Fruit fly (Drosophila melanogaster): ENCODE data around the gene lost.

lost gene

dm6 chr3R:4394654-4395581, 8.0 kb upstream of the lost start (continued):
- peak; percentile 54 for TF ChIP-seq CG2202 (tag; optimal IDR thresholded peaks at IDR 0.05)
- TF ChIP-seq CG31388 (GFP tag; optimal IDR thresholded peaks at IDR 0.05) = peak; percentile 74
- peak; percentile 91 for TF ChIP-seq CG18599 (GFP tag; optimal IDR thresholded peaks at IDR 0.05)
- TF ChIP-seq CG6765 (GFP tag; optimal IDR thresholded peaks at IDR 0.05) = peak; percentile 60
- peak; percentile 88 for TF ChIP-seq bab2 (GFP tag; optimal IDR thresholded peaks at IDR 0.05)
- no peak for TF ChIP-seq ac (GFP tag; optimal IDR thresholded peaks at IDR 0.05)
- peak; percentile 57 for TF ChIP-seq CG8281 (tag; optimal IDR thresholded peaks at IDR 0.05)
- peak; percentile 83 for TF ChIP-seq pum (GFP tag; optimal IDR thresholded peaks at IDR 0.05)
- peak; percentile 92 for TF ChIP-seq CG7786 (GFP tag; optimal IDR thresholded peaks at IDR 0.05)
- no peak for TF ChIP-seq z (GFP tag; IDR thresholded peaks at IDR 0.05)
- TF ChIP-seq CG32767 (GFP tag; IDR thresholded peaks at IDR 0.05) = peak; percentile 83
- no peak for TF ChIP-seq HLHmδ (GFP tag; optimal IDR thresholded peaks at IDR 0.05)
- TF ChIP-seq dan (GFP tag; IDR thresholded peaks at IDR 0.05) = no peak
- TF ChIP-seq oc (tag; optimal IDR thresholded peaks at IDR 0.05) = peak; percentile 84
- peak; percentile 66 for TF ChIP-seq CG6683 (GFP tag; optimal IDR thresholded peaks at IDR 0.05)
- TF ChIP-seq klu (GFP tag; IDR thresholded peaks at IDR 0.05) = no peak
- peak; percentile 61; the same call in 1 of the 2 replicates for TF ChIP-seq CG10321 (GFP tag; IDR thresholded peaks at IDR 0.05)
- TF ChIP-seq CG6689 (GFP tag; IDR thresholded peaks at IDR 0.05) = peak; percentile 86
- no peak for TF ChIP-seq sc (optimal IDR thresholded peaks at IDR 0.05)
- TF ChIP-seq sc (GFP tag; optimal IDR thresholded peaks at IDR 0.05) = peak; percentile 47
- TF ChIP-seq Max (GFP tag; optimal IDR thresholded peaks at IDR 0.05) = peak; percentile 85
- peak; percentile 48; the same call in 1 of the 2 replicates for TF ChIP-seq CG17612 (GFP tag; IDR thresholded peaks at IDR 0.05)
- TF ChIP-seq da (GFP tag; optimal IDR thresholded peaks at IDR 0.05) = peak; percentile 45
- peak; percentile 64 for TF ChIP-seq CG14710 (tag; optimal IDR thresholded peaks at IDR 0.05)
- TF ChIP-seq kni (GFP tag; optimal IDR thresholded peaks at IDR 0.05) = peak; percentile 8
- peak; percentile 67 for TF ChIP-seq danr (GFP tag; IDR thresholded peaks at IDR 0.05)
- no peak for TF ChIP-seq Opbp (GFP tag; IDR thresholded peaks at IDR 0.05; ENCODE audit: partially characterized antibody)
- TF ChIP-seq CG14667 (GFP tag; IDR thresholded peaks at IDR 0.05) = peak; percentile 67
- no peak for TF ChIP-seq toy (GFP tag; IDR thresholded peaks at IDR 0.05)
- TF ChIP-seq tgo (GFP tag; IDR thresholded peaks at IDR 0.05) = peak; percentile 89
- peak; percentile 77; the same call in 2 of the 3 replicates for TF ChIP-seq CG2889 (GFP tag; IDR thresholded peaks at IDR 0.05)
- peak; percentile 88 for TF ChIP-seq mam (GFP tag; optimal IDR thresholded peaks at IDR 0.05)
- TF ChIP-seq otp (GFP tag; IDR thresholded peaks at IDR 0.05) = peak; percentile 75; the same call in 2 of the 3 replicates
- TF ChIP-seq Tbp (GFP tag; optimal IDR thresholded peaks at IDR 0.05) = no peak
- TF ChIP-seq CG12219 (GFP tag; optimal IDR thresholded peaks at IDR 0.05) = peak; percentile 91
- peak; percentile 81 for TF ChIP-seq Myb (GFP tag; optimal IDR thresholded peaks at IDR 0.05)
- TF ChIP-seq CG8924 (tag; optimal IDR thresholded peaks at IDR 0.05) = peak; percentile 91
- peak; percentile 73; the same call in 2 of the 3 replicates for TF ChIP-seq Mrtf (GFP tag; IDR thresholded peaks at IDR 0.05)
- TF ChIP-seq BEAF-32 (GFP tag; optimal IDR thresholded peaks at IDR 0.05) = peak; percentile 14
- TF ChIP-seq CG15479 (GFP tag; optimal IDR thresholded peaks at IDR 0.05) = no peak
- TF ChIP-seq CG10959 (GFP tag; IDR thresholded peaks at IDR 0.05) = peak; percentile 51; the same call in 1 of the 2 replicates
- TF ChIP-seq br (optimal IDR thresholded peaks at IDR 0.05) = no peak
- no peak for TF ChIP-seq Hr78 (GFP tag; optimal IDR thresholded peaks at IDR 0.05)
- peak; percentile 76 for TF ChIP-seq Chrac-16 (GFP tag; optimal IDR thresholded peaks at IDR 0.05)
- peak; percentile 91 for TF ChIP-seq ind (GFP tag; optimal IDR thresholded peaks at IDR 0.05)
- TF ChIP-seq bcd (GFP tag; optimal IDR thresholded peaks at IDR 0.05) = peak; percentile 91
- TF ChIP-seq CG5953 (GFP tag; IDR thresholded peaks at IDR 0.05) = peak; percentile 85
- TF ChIP-seq gcm (GFP tag; optimal IDR thresholded peaks at IDR 0.05) = peak; percentile 66
- TF ChIP-seq pfk (GFP tag; optimal IDR thresholded peaks at IDR 0.05) = no peak

Data from whole organism, embryonic.